Worm (Caenorhabditis elegans) whole organism, late embryonic: ENCODE measurements around the gene F28C1.1.

ENCODE experiments used
- F13H6.1 ChIP-seq: sonication (generic microtip); optimal IDR thresholded peaks from 2 replicates; lab custom pipeline; 2016; ENCODE audit warnings: missing genetic modification characterization, missing compliant biosample characterization
- T23F11.4 ChIP-seq: fragments of 200-800 bp; sonication (Bioruptor generic); optimal IDR thresholded peaks from 2 replicates; lab custom pipeline; 2018; ENCODE audit warnings: mild to moderate bottlenecking, missing genetic modification characterization, missing compliant biosample characterization
- Y22D7AL.16 ChIP-seq: sonication (generic microtip); optimal IDR thresholded peaks from 2 replicates; lab custom pipeline; 2016; ENCODE audit warnings: missing genetic modification characterization, missing compliant biosample characterization
- ama-1 ChIP-seq: fragments of 150-350 bp; optimal IDR thresholded peaks from 2 replicates; lab custom pipeline; 2014
- ceh-14 ChIP-seq: sonication (generic microtip); optimal IDR thresholded peaks from 2 replicates; lab custom pipeline; 2016; ENCODE audit warnings: missing genotype, missing genetic modification characterization, missing compliant biosample characterization
- ceh-18 ChIP-seq: sonication (generic microtip); optimal IDR thresholded peaks from 2 replicates; lab custom pipeline; 2016; ENCODE audit warnings: missing genetic modification characterization, missing compliant biosample characterization
- ceh-19 ChIP-seq: fragments of 200-800 bp; sonication (Bioruptor generic); optimal IDR thresholded peaks from 2 replicates; lab custom pipeline; 2018; ENCODE audit warnings: mild to moderate bottlenecking, missing genetic modification characterization, missing compliant biosample characterization
- ceh-2 ChIP-seq: sonication (generic microtip); optimal IDR thresholded peaks from 2 replicates; lab custom pipeline; 2016; ENCODE audit warnings: missing genotype, missing genetic modification characterization, missing compliant biosample characterization
- ceh-22 ChIP-seq: sonication (generic microtip); optimal IDR thresholded peaks from 2 replicates; lab custom pipeline; 2017; ENCODE audit warnings: missing biosample characterization, missing genetic modification characterization
- ceh-24 ChIP-seq: sonication (generic microtip); optimal IDR thresholded peaks from 2 replicates; lab custom pipeline; 2016; ENCODE audit warnings: mild to moderate bottlenecking, missing genetic modification characterization, missing compliant biosample characterization
- ceh-34 ChIP-seq: sonication (generic microtip); optimal IDR thresholded peaks from 2 replicates; lab custom pipeline; 2016; ENCODE audit warnings: mild to moderate bottlenecking, missing genetic modification characterization, missing compliant biosample characterization
- ceh-6 ChIP-seq: fragments of 200-800 bp; sonication (Bioruptor generic); optimal IDR thresholded peaks from 2 replicates; lab custom pipeline; 2018; ENCODE audit warnings: mild to moderate bottlenecking, missing genetic modification characterization, missing compliant biosample characterization
- dmd-4 ChIP-seq: sonication (generic microtip); optimal IDR thresholded peaks from 2 replicates; lab custom pipeline; 2016; ENCODE audit warnings: borderline replicate concordance, missing genetic modification characterization, missing compliant biosample characterization
- dve-1 ChIP-seq: sonication (generic microtip); optimal IDR thresholded peaks from 2 replicates; lab custom pipeline; 2017; ENCODE audit warnings: antibody characterized with exemption, mild to moderate bottlenecking, missing genetic modification characterization, missing compliant biosample characterization
- elt-2 ChIP-seq: sonication (generic microtip); optimal IDR thresholded peaks from 2 replicates; lab custom pipeline; 2016; ENCODE audit warnings: missing genetic modification reagents, missing genetic modification characterization, missing compliant biosample characterization
- elt-4 ChIP-seq: sonication (generic microtip); optimal IDR thresholded peaks from 2 replicates; lab custom pipeline; 2016; ENCODE audit warnings: missing genetic modification characterization, missing compliant biosample characterization
- ets-4 ChIP-seq: sonication (generic microtip); optimal IDR thresholded peaks from 2 replicates; lab custom pipeline; 2016; ENCODE audit warnings: missing genetic modification characterization, missing compliant biosample characterization
- eyg-1 ChIP-seq: sonication (generic microtip); optimal IDR thresholded peaks from 2 replicates; lab custom pipeline; 2016; ENCODE audit warnings: missing genotype, missing genetic modification characterization, missing compliant biosample characterization
- fax-1 ChIP-seq: sonication (generic microtip); optimal IDR thresholded peaks from 2 replicates; lab custom pipeline; 2016; ENCODE audit warnings: missing genotype, missing genetic modification characterization, missing compliant biosample characterization
- fkh-6 ChIP-seq: sonication (generic microtip); optimal IDR thresholded peaks from 2 replicates; lab custom pipeline; 2016; ENCODE audit warnings: missing genetic modification characterization, missing compliant biosample characterization
- gmeb-2 ChIP-seq: sonication (generic microtip); optimal IDR thresholded peaks from 2 replicates; lab custom pipeline; 2016; ENCODE audit warnings: missing genetic modification characterization, inconsistent platforms, missing compliant biosample characterization
- hlh-30 ChIP-seq: sonication (generic microtip); optimal IDR thresholded peaks from 2 replicates; lab custom pipeline; 2017; ENCODE audit warnings: antibody characterized with exemption, missing genetic modification characterization, missing compliant biosample characterization; ENCODE audit not compliant: insufficient read depth
- hlh-6 ChIP-seq: sonication (generic microtip); optimal IDR thresholded peaks from 2 replicates; lab custom pipeline; 2016; ENCODE audit warnings: missing genotype, missing genetic modification characterization, missing compliant biosample characterization
- hlh-8 ChIP-seq: sonication (generic microtip); optimal IDR thresholded peaks from 2 replicates; lab custom pipeline; 2016; ENCODE audit warnings: missing genotype, missing genetic modification characterization, missing compliant biosample characterization
- lim-6 ChIP-seq: sonication (generic microtip); optimal IDR thresholded peaks from 2 replicates; lab custom pipeline; 2016; ENCODE audit warnings: missing genetic modification characterization, missing compliant biosample characterization
- lin-11 ChIP-seq: fragments of 200-800 bp; sonication (Bioruptor generic); optimal IDR thresholded peaks from 2 replicates; lab custom pipeline; 2018; ENCODE audit warnings: mild to moderate bottlenecking, missing genetic modification characterization, missing compliant biosample characterization
- madf-2 ChIP-seq: sonication (generic microtip); optimal IDR thresholded peaks from 2 replicates; lab custom pipeline; 2017; ENCODE audit warnings: missing genetic modification characterization, missing compliant biosample characterization
- mec-3 ChIP-seq: sonication (generic microtip); optimal IDR thresholded peaks from 2 replicates; lab custom pipeline; 2016; ENCODE audit warnings: borderline replicate concordance, missing genetic modification characterization, missing compliant biosample characterization
- nfya-1 ChIP-seq: sonication (generic microtip); optimal IDR thresholded peaks from 2 replicates; lab custom pipeline; 2017; ENCODE audit warnings: missing genetic modification characterization, mild to moderate bottlenecking, missing compliant biosample characterization, antibody characterized with exemption, moderate library complexity
- nhr-11 ChIP-seq: fragments of 150-350 bp; optimal IDR thresholded peaks from 2 replicates; lab custom pipeline; 2014; ENCODE audit warnings: missing biosample characterization, missing genetic modification characterization
- npax-4 ChIP-seq: sonication (generic microtip); optimal IDR thresholded peaks from 2 replicates; lab custom pipeline; 2016; ENCODE audit warnings: missing genetic modification characterization, missing compliant biosample characterization
- pat-9 ChIP-seq: fragments of 200-800 bp; sonication (Bioruptor generic); optimal IDR thresholded peaks from 2 replicates; lab custom pipeline; 2018; ENCODE audit warnings: mild to moderate bottlenecking, missing genetic modification characterization, moderate library complexity, missing compliant biosample characterization
- pax-1 ChIP-seq: fragments of 150-350 bp; optimal IDR thresholded peaks from 2 replicates; lab custom pipeline; 2014; ENCODE audit warnings: missing biosample characterization, missing genetic modification characterization
- pqm-1 ChIP-seq: sonication (generic microtip); optimal IDR thresholded peaks from 2 replicates; lab custom pipeline; 2016; ENCODE audit warnings: missing genetic modification characterization, missing compliant biosample characterization
- pros-1 ChIP-seq: fragments of 150-350 bp; optimal IDR thresholded peaks from 2 replicates; lab custom pipeline; 2014; ENCODE audit warnings: missing biosample characterization, missing genetic modification reagents, missing genetic modification characterization
- ref-2 ChIP-seq: sonication (generic microtip); optimal IDR thresholded peaks from 2 replicates; lab custom pipeline; 2016; ENCODE audit warnings: missing genetic modification characterization, missing compliant biosample characterization
- sdc-2 ChIP-seq: sonication (generic microtip); optimal IDR thresholded peaks from 2 replicates; lab custom pipeline; 2016; ENCODE audit warnings: missing genotype, missing genetic modification characterization, missing compliant biosample characterization
- sox-4 ChIP-seq: sonication (generic microtip); optimal IDR thresholded peaks from 2 replicates; lab custom pipeline; 2017; ENCODE audit warnings: mild to moderate bottlenecking, missing genetic modification characterization, inconsistent platforms, missing compliant biosample characterization
- tbx-2 ChIP-seq: sonication (generic microtip); optimal IDR thresholded peaks from 2 replicates; lab custom pipeline; 2016; ENCODE audit warnings: missing genetic modification characterization, missing compliant biosample characterization
- tbx-7 ChIP-seq: sonication (generic microtip); optimal IDR thresholded peaks from 2 replicates; lab custom pipeline; 2016; ENCODE audit warnings: missing genotype, missing genetic modification characterization, missing compliant biosample characterization
- ttx-3 ChIP-seq: sonication (generic microtip); optimal IDR thresholded peaks from 2 replicates; lab custom pipeline; 2016; ENCODE audit warnings: missing genetic modification reagents, missing genetic modification characterization, missing compliant biosample characterization
- unc-3 ChIP-seq, 2 experiments: fragments of 200-800 bp in 1 of 2; sonication (Bioruptor generic) in 1 of 2; sonication (generic microtip) in 1 of 2; conservative IDR thresholded peaks in 1 of 2; optimal IDR thresholded peaks in 1 of 2; 2 replicates each; pipeline versions ENCODE4 v1.3.6 to Lab custom; 2016 to 2022; ENCODE audit warnings: missing compliant biosample characterization in 2 of 2, missing genetic modification characterization in 2 of 2, missing genetic modification reagents in 1 of 2
- unc-42 ChIP-seq: sonication (generic microtip); optimal IDR thresholded peaks from 2 replicates; lab custom pipeline; 2016; ENCODE audit warnings: missing genotype, missing genetic modification characterization, missing compliant biosample characterization
- unc-55 ChIP-seq: sonication (generic microtip); optimal IDR thresholded peaks from 2 replicates; lab custom pipeline; 2017; ENCODE audit warnings: missing biosample characterization, missing genetic modification reagents, missing genetic modification characterization
- zip-5 ChIP-seq: sonication (generic microtip); optimal IDR thresholded peaks from 2 replicates; lab custom pipeline; 2016; ENCODE audit warnings: missing genetic modification characterization, missing compliant biosample characterization
- ztf-16 ChIP-seq: sonication (generic microtip); optimal IDR thresholded peaks from 2 replicates; lab custom pipeline; 2017; ENCODE audit warnings: missing genetic modification characterization, missing compliant biosample characterization

F28C1.1 gene

ce11 chrV:12465399-12465798, 14.8 kb downstream of the F28C1.1 start (continued):
- TF ChIP-seq ceh-6 (GFP tag; lab: Kevin White, UChicago) (no peak), eyg-1 (tag; lab: Kevin White, UChicago) (no peak), mec-3 (tag; lab: Kevin White, UChicago) (no peak), ttx-3 (no peak), pax-1 (no peak), ets-4 (tag; lab: Kevin White, UChicago) (no peak), madf-2 (tag; lab: Kevin White, UChicago) (peak; percentile 44), sox-4 (tag; lab: Kevin White, UChicago) (no peak), gmeb-2 (tag; lab: Kevin White, UChicago) (no peak), lin-11 (tag; lab: Kevin White, UChicago) (no peak), ceh-19 (GFP tag; lab: Kevin White, UChicago) (no peak), pqm-1 (tag; lab: Kevin White, UChicago) (no peak), Y22D7AL.16 (no peak), T23F11.4 (GFP tag; lab: Kevin White, UChicago) (no peak), npax-4 (tag; lab: Kevin White, UChicago) (no peak), ceh-14 (tag; lab: Kevin White, UChicago) (peak; percentile 88), ceh-22 (no peak), nfya-1 (peak; percentile 75), dmd-4 (tag; lab: Kevin White, UChicago) (no peak), unc-42 (tag; lab: Kevin White, UChicago) (peak; percentile 92)
- TF ChIP-seq, all 69 proteins: peak for 21

- TF ChIP-seq pros-1 (tag; lab: Kevin White, UChicago) (no peak), ceh-18 (no peak), npax-4 (tag; lab: Kevin White, UChicago) (no peak), tbx-2 (tag; lab: Kevin White, UChicago) (no peak), ceh-6 (GFP tag; lab: Kevin White, UChicago) (no peak), hlh-6 (tag; lab: Kevin White, UChicago) (no peak), hlh-30 (no peak), ceh-24 (tag; lab: Kevin White, UChicago) (no peak)
Observed at ce11 chrV:12466653-12467052, 16.0 kb downstream of the F28C1.1 start.

ce11 chrV:12467755-12468154, 17.1 kb downstream of the F28C1.1 start:
- peak; percentile 32 for TF ChIP-seq elt-2
- TF ChIP-seq ceh-2 (tag; lab: Kevin White, UChicago) = no peak

ce11 chrV:12468363-12468762, 17.8 kb downstream of the F28C1.1 start, which contains the start of gene F28C1.3:
Gene F28C1.3, plus strand, starts transcription at chrV:12468663.
- TF ChIP-seq lin-11 (tag; lab: Kevin White, UChicago) (no peak), fax-1 (tag; lab: Kevin White, UChicago) (no peak), sox-4 (tag; lab: Kevin White, UChicago) (no peak), F13H6.1 (tag; lab: Kevin White, UChicago) (no peak), fkh-6 (tag; lab: Kevin White, UChicago) (no peak), madf-2 (tag; lab: Kevin White, UChicago) (no peak), eyg-1 (tag; lab: Kevin White, UChicago) (no peak), pat-9 (tag; lab: Kevin White, UChicago) (no peak), sdc-2 (tag; lab: Kevin White, UChicago) (no peak), dve-1 (tag; lab: Kevin White, UChicago) (no peak)
- TF ChIP-seq, all 69 proteins: peak for 0

ce11 chrV:12470324-12470723, 19.7 kb downstream of the F28C1.1 start:
- no peak for TF ChIP-seq tbx-7
- TF ChIP-seq unc-55 (GFP tag; lab: Kevin White, UChicago) = no peak
- TF ChIP-seq sdc-2 (tag; lab: Kevin White, UChicago) = no peak
- TF ChIP-seq elt-4 = no peak
- TF ChIP-seq ama-1 (lab: Kevin White, UChicago) = no peak
- TF ChIP-seq ceh-34 = no peak
- no peak for TF ChIP-seq lim-6 (tag; lab: Kevin White, UChicago)
- TF ChIP-seq ceh-22 = no peak
- no peak for TF ChIP-seq ztf-16
- TF ChIP-seq zip-5 (tag; lab: Kevin White, UChicago) = no peak
- no peak for TF ChIP-seq ref-2 (tag; lab: Kevin White, UChicago)
- TF ChIP-seq unc-3 (GFP tag; conservative IDR thresholded peaks at IDR 0.05; lab: Robert Waterston, UW) = no peak
- no peak for TF ChIP-seq unc-3 (tag; optimal IDR thresholded peaks at IDR 0.05; lab: Kevin White, UChicago)
- TF ChIP-seq fax-1 (tag; lab: Kevin White, UChicago) = no peak
- TF ChIP-seq hlh-8 (tag; lab: Kevin White, UChicago) = no peak
- no peak for TF ChIP-seq nhr-11 (tag; lab: Kevin White, UChicago)
